Fruit fly (Drosophila melanogaster) whole organism, prepupa: ENCODE data around the gene CG13842.
A peak's percentile ranks its signal among the peaks of the same experiment; 100 is the strongest.

Source experiments
- Blimp-1 ChIP-seq: fragments of 200-800 bp; sonication (Bioruptor generic); optimal IDR thresholded peaks from 3 replicates; lab custom pipeline; 2017; ENCODE audit warnings: missing biosample characterization, missing genetic modification characterization, mild to moderate bottlenecking, moderate library complexity, missing genetic modification reagents
- CG10631 ChIP-seq: fragments of 200-800 bp; sonication (Bioruptor generic); optimal IDR thresholded peaks from 2 replicates; lab custom pipeline; 2016; ENCODE audit warnings: missing biosample characterization, missing genetic modification characterization
- CG10669 ChIP-seq: fragments of 200-800 bp; sonication (Bioruptor generic); optimal IDR thresholded peaks from 3 replicates; lab custom pipeline; 2018; ENCODE audit warnings: missing biosample characterization, mild to moderate bottlenecking, missing genetic modification characterization, moderate library complexity
- CG11294 ChIP-seq: fragments of 200-800 bp; sonication (Bioruptor generic); IDR thresholded peaks from 2 replicates; pipeline ENCODE4 v1.3.6; 2022; ENCODE audit warnings: missing biosample characterization, missing genetic modification characterization
- CG11762 ChIP-seq: fragments of 200-800 bp; sonication (Bioruptor generic); optimal IDR thresholded peaks from 3 replicates; lab custom pipeline; 2016; ENCODE audit warnings: missing biosample characterization, missing genetic modification characterization; ENCODE audit not compliant: insufficient read depth
- CG11902 ChIP-seq: fragments of 200-800 bp; sonication (Bioruptor generic); optimal IDR thresholded peaks from 3 replicates; lab custom pipeline; 2016; ENCODE audit warnings: missing biosample characterization, missing genetic modification characterization
- CG15336 ChIP-seq: fragments of 200-800 bp; sonication (Bioruptor generic); IDR thresholded peaks from 2 replicates; pipeline ENCODE4 v1.3.6; 2022; ENCODE audit warnings: missing biosample characterization, missing genetic modification characterization
- CG1621 ChIP-seq: fragments of 200-800 bp; sonication (Bioruptor generic); optimal IDR thresholded peaks from 3 replicates; lab custom pipeline; 2018; ENCODE audit warnings: missing biosample characterization, mild to moderate bottlenecking, missing genetic modification characterization
- CG16779 ChIP-seq: fragments of 200-800 bp; sonication (Bioruptor generic); optimal IDR thresholded peaks from 3 replicates; lab custom pipeline; 2017; ENCODE audit warnings: missing biosample characterization, mild to moderate bottlenecking, missing genetic modification characterization
- CG3032 ChIP-seq: fragments of 200-800 bp; optimal IDR thresholded peaks from 2 replicates; lab custom pipeline; 2019; ENCODE audit warnings: missing biosample characterization, mild to moderate bottlenecking, missing genetic modification characterization, moderate library complexity
- CG31627 ChIP-seq: fragments of 200-800 bp; sonication (Bioruptor generic); optimal IDR thresholded peaks from 3 replicates; lab custom pipeline; 2016; ENCODE audit warnings: missing biosample characterization, missing genetic modification characterization
- CG32006 ChIP-seq: fragments of 200-800 bp; sonication (Bioruptor generic); optimal IDR thresholded peaks from 3 replicates; lab custom pipeline; 2017; ENCODE audit warnings: missing biosample characterization, mild to moderate bottlenecking, missing genetic modification characterization
- CG34406 ChIP-seq: fragments of 200-800 bp; sonication (Bioruptor generic); optimal IDR thresholded peaks from 3 replicates; lab custom pipeline; 2016; ENCODE audit warnings: missing biosample characterization, missing genetic modification characterization
- CG3919 ChIP-seq: fragments of 200-800 bp; sonication (Bioruptor generic); optimal IDR thresholded peaks from 3 replicates; lab custom pipeline; 2016; ENCODE audit warnings: missing biosample characterization, missing genetic modification characterization
- CG6163 ChIP-seq: fragments of 200-800 bp; sonication (Bioruptor generic); IDR thresholded peaks from 3 replicates; pipeline ENCODE4 v1.3.6; 2022; ENCODE audit warnings: missing biosample characterization, missing genetic modification characterization
- CG6276 ChIP-seq: fragments of 200-800 bp; sonication (Bioruptor generic); optimal IDR thresholded peaks from 2 replicates; lab custom pipeline; 2017; ENCODE audit warnings: missing biosample characterization, mild to moderate bottlenecking, missing genetic modification characterization
- CG6792 ChIP-seq: fragments of 200-800 bp; sonication (Bioruptor generic); optimal IDR thresholded peaks from 3 replicates; lab custom pipeline; 2016; ENCODE audit warnings: missing biosample characterization, missing genetic modification characterization
- CG6808 ChIP-seq: fragments of 200-800 bp; sonication (Bioruptor generic); optimal IDR thresholded peaks from 3 replicates; lab custom pipeline; 2017; ENCODE audit warnings: missing biosample characterization, missing genetic modification characterization, mild to moderate bottlenecking, moderate library complexity, missing genetic modification reagents
- CG6854 ChIP-seq: fragments of 200-800 bp; sonication (Bioruptor generic); optimal IDR thresholded peaks from 2 replicates; lab custom pipeline; 2017; ENCODE audit warnings: missing biosample characterization, mild to moderate bottlenecking, missing genetic modification characterization
- CG8319 ChIP-seq: fragments of 200-800 bp; sonication (Bioruptor generic); optimal IDR thresholded peaks from 3 replicates; lab custom pipeline; 2016; ENCODE audit warnings: missing biosample characterization, missing genetic modification characterization
- CG8632 ChIP-seq: fragments of 200-800 bp; sonication (Bioruptor generic); optimal IDR thresholded peaks from 3 replicates; lab custom pipeline; 2016; ENCODE audit warnings: missing biosample characterization, missing genetic modification characterization
- CG9139 ChIP-seq: fragments of 200-800 bp; sonication (Bioruptor generic); optimal IDR thresholded peaks from 3 replicates; lab custom pipeline; 2017; ENCODE audit warnings: missing biosample characterization, mild to moderate bottlenecking, missing genetic modification characterization
- Eip75B ChIP-seq: fragments of 200-800 bp; sonication (Bioruptor generic); optimal IDR thresholded peaks from 3 replicates; lab custom pipeline; 2016; ENCODE audit warnings: missing biosample characterization, missing genetic modification characterization
- Eip93F ChIP-seq: fragments of 200-800 bp; sonication (Bioruptor generic); optimal IDR thresholded peaks from 2 replicates; lab custom pipeline; 2016; ENCODE audit warnings: missing biosample characterization, mild to moderate bottlenecking, missing genetic modification characterization
- Ets21C ChIP-seq: fragments of 200-800 bp; sonication (Bioruptor generic); optimal IDR thresholded peaks from 3 replicates; lab custom pipeline; 2016; ENCODE audit warnings: missing biosample characterization, missing genetic modification characterization
- Ets96B ChIP-seq: fragments of 200-800 bp; optimal IDR thresholded peaks from 2 replicates; lab custom pipeline; 2019; ENCODE audit warnings: missing biosample characterization, mild to moderate bottlenecking, missing genetic modification characterization, moderate library complexity
- Gug ChIP-seq: fragments of 200-800 bp; sonication (Bioruptor generic); IDR thresholded peaks from 2 replicates; pipeline ENCODE4 v1.3.6; 2022; ENCODE audit warnings: missing biosample characterization, missing genetic modification characterization
- Hr38 ChIP-seq: sonication (Bioruptor generic); optimal IDR thresholded peaks from 2 replicates; lab custom pipeline; 2016; ENCODE audit warnings: missing biosample characterization, missing genetic modification characterization
- Hr39 ChIP-seq: fragments of 200-800 bp; sonication (Bioruptor generic); optimal IDR thresholded peaks from 2 replicates; lab custom pipeline; 2016; ENCODE audit warnings: missing biosample characterization, missing genetic modification characterization
- Hr4 ChIP-seq: fragments of 200-800 bp; sonication (Bioruptor generic); optimal IDR thresholded peaks from 3 replicates; lab custom pipeline; 2016; ENCODE audit warnings: missing biosample characterization, missing genetic modification characterization
- Lpt ChIP-seq: fragments of 200-800 bp; sonication (Bioruptor generic); optimal IDR thresholded peaks from 3 replicates; lab custom pipeline; 2016; ENCODE audit warnings: missing biosample characterization, missing genetic modification characterization
- Met ChIP-seq: fragments of 200-800 bp; sonication (Bioruptor generic); optimal IDR thresholded peaks from 3 replicates; lab custom pipeline; 2016; ENCODE audit warnings: missing biosample characterization, missing genetic modification characterization
- OdsH ChIP-seq: fragments of 200-800 bp; sonication (Bioruptor generic); optimal IDR thresholded peaks from 3 replicates; lab custom pipeline; 2016; ENCODE audit warnings: missing biosample characterization, missing genetic modification characterization
- Smox ChIP-seq: fragments of 200-800 bp; sonication (Bioruptor generic); optimal IDR thresholded peaks from 3 replicates; lab custom pipeline; 2016; ENCODE audit warnings: missing biosample characterization, missing genetic modification characterization
- Sox102F ChIP-seq: fragments of 200-800 bp; sonication (Bioruptor generic); optimal IDR thresholded peaks from 2 replicates; lab custom pipeline; 2016; ENCODE audit warnings: missing biosample characterization, mild to moderate bottlenecking, missing genetic modification characterization
- Sox14 ChIP-seq: fragments of 200-800 bp; sonication (Bioruptor generic); optimal IDR thresholded peaks from 3 replicates; lab custom pipeline; 2016; ENCODE audit warnings: missing biosample characterization, missing genetic modification characterization
- Sox15 ChIP-seq: fragments of 200-800 bp; sonication (Bioruptor generic); optimal IDR thresholded peaks from 3 replicates; lab custom pipeline; 2016; ENCODE audit warnings: missing biosample characterization, missing genetic modification characterization
- achi ChIP-seq: fragments of 200-800 bp; sonication (Bioruptor generic); optimal IDR thresholded peaks from 3 replicates; lab custom pipeline; 2016; ENCODE audit warnings: missing biosample characterization, missing genetic modification characterization
- acj6 ChIP-seq: fragments of 200-800 bp; sonication (Bioruptor generic); optimal IDR thresholded peaks from 3 replicates; lab custom pipeline; 2016; ENCODE audit warnings: missing biosample characterization, missing genetic modification characterization
- cyc ChIP-seq: fragments of 200-800 bp; sonication (Bioruptor generic); optimal IDR thresholded peaks from 3 replicates; lab custom pipeline; 2016; ENCODE audit warnings: missing biosample characterization, missing genetic modification characterization
- eg ChIP-seq: fragments of 200-800 bp; sonication (Bioruptor generic); IDR thresholded peaks from 3 replicates; pipeline ENCODE4 v1.3.6; 2022; ENCODE audit warnings: missing biosample characterization, missing genetic modification characterization
- esn ChIP-seq: fragments of 200-800 bp; sonication (Bioruptor generic); optimal IDR thresholded peaks from 2 replicates; lab custom pipeline; 2016; ENCODE audit warnings: missing biosample characterization, mild to moderate bottlenecking, missing genetic modification characterization, moderate library complexity
- fd85E ChIP-seq: fragments of 200-800 bp; sonication (Bioruptor generic); optimal IDR thresholded peaks from 3 replicates; lab custom pipeline; 2016; ENCODE audit warnings: missing biosample characterization, missing genetic modification characterization
- lz ChIP-seq: fragments of 200-800 bp; sonication (Bioruptor generic); optimal IDR thresholded peaks from 3 replicates; lab custom pipeline; 2016; ENCODE audit warnings: missing biosample characterization, missing genetic modification characterization
- net ChIP-seq: fragments of 200-800 bp; sonication (Bioruptor generic); optimal IDR thresholded peaks from 3 replicates; lab custom pipeline; 2016; ENCODE audit warnings: missing biosample characterization, missing genetic modification characterization
- pdm3 ChIP-seq: fragments of 200-800 bp; sonication (Bioruptor generic); optimal IDR thresholded peaks from 3 replicates; lab custom pipeline; 2016; ENCODE audit warnings: missing biosample characterization, missing genetic modification characterization
- salr ChIP-seq, 2 experiments: fragments of 200-800 bp; sonication (Bioruptor generic); optimal IDR thresholded peaks; 3 replicates each; lab custom pipeline; 2016 to 2018; ENCODE audit warnings: missing biosample characterization in 2 of 2, missing genetic modification characterization in 2 of 2, mild to moderate bottlenecking in 1 of 2
- spab ChIP-seq: fragments of 200-800 bp; sonication (Bioruptor generic); optimal IDR thresholded peaks from 2 replicates; lab custom pipeline; 2017; ENCODE audit warnings: missing biosample characterization, mild to moderate bottlenecking, missing genetic modification characterization, missing genetic modification reagents
- ss ChIP-seq, 2 experiments: fragments of 200-800 bp; sonication (Bioruptor generic); optimal IDR thresholded peaks; 2 replicates in 1 of 2; 3 replicates in 1 of 2; lab custom pipeline; 2017 to 2018; ENCODE audit warnings: mild to moderate bottlenecking in 2 of 2, missing biosample characterization in 2 of 2, missing genetic modification characterization in 2 of 2, moderate library complexity in 1 of 2
- topi ChIP-seq: fragments of 200-800 bp; sonication (Bioruptor generic); optimal IDR thresholded peaks from 3 replicates; lab custom pipeline; 2016; ENCODE audit warnings: missing biosample characterization, missing genetic modification characterization
- vri ChIP-seq: fragments of 200-800 bp; sonication (Bioruptor generic); optimal IDR thresholded peaks from 3 replicates; lab custom pipeline; 2016; ENCODE audit warnings: missing biosample characterization, mild to moderate bottlenecking, missing genetic modification characterization

CG13842 gene

DNA sequence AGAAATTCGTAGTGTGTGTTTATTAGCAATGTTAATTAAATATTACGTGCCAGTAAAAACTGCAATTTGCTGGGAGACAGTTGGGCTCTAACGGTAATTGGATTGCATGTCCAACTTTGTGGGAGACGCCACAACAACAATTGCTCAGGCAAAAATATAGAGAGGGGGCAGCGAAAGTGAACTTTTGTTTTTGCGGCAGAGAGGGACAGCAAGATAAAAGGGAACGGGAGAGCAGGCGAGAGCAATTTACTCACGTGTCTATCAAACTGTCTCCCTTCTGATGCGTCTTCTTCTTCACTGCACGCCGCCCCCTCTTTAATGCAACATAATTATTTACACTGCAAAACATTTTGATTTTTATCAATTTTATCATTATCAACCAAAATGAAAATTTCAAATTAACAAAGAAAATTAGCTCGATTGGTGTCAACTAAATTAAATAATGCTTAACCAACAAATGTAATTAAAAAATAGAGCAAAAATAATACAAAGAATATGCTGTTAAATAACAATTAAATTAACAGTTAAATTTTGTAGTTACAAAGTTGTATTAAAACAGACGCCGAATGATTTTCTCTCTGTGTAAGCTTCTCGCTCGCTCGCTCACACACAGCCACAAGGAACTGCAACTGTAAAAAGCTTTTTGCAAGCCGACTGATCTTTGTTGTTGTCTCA lies 39.7 kb downstream of the CG13842 start:
- TF ChIP-seq CG1621 (peak; percentile 79), esn (GFP tag; lab: Kevin White, UChicago) (peak; percentile 95), Ets96B (tag; lab: Kevin White, UChicago) (peak; percentile 97), Met (peak; percentile 95), CG11762 (GFP tag; lab: Kevin White, UChicago) (peak; percentile 93), spab (GFP tag; lab: Kevin White, UChicago) (peak; percentile 95), CG34406 (GFP tag; lab: Kevin White, UChicago) (peak; percentile 95), Sox15 (GFP tag; lab: Kevin White, UChicago) (peak; percentile 92), pdm3 (peak; percentile 97), CG10631 (GFP tag; lab: Kevin White, UChicago) (peak; percentile 92), CG6276 (peak; percentile 91), net (GFP tag; lab: Kevin White, UChicago) (peak; percentile 93), CG31627 (GFP tag; lab: Kevin White, UChicago) (peak; percentile 95), vri (GFP tag; lab: Kevin White, UChicago) (peak; percentile 73), achi (GFP tag; lab: Kevin White, UChicago) (peak; percentile 93), Hr38 (GFP tag; lab: Kevin White, UChicago) (no peak), CG8632 (peak; percentile 92), Smox (GFP tag; lab: Kevin White, UChicago) (peak; percentile 95), Hr39 (GFP tag; lab: Kevin White, UChicago) (peak; percentile 95), CG9139 (GFP tag; lab: Kevin White, UChicago) (peak; percentile 91), Sox102F (GFP tag; lab: Kevin White, UChicago) (peak; percentile 90), cyc (GFP tag; lab: Kevin White, UChicago) (peak; percentile 89), Eip75B (GFP tag; lab: Kevin White, UChicago) (peak; percentile 92), Blimp-1 (GFP tag; lab: Kevin White, UChicago) (peak; percentile 97), ss (GFP tag; optimal IDR thresholded peaks at IDR 0.05; lab: Kevin White, UChicago) (peak; percentile 91 to 96), CG15336 (GFP tag; lab: Robert Waterston, UW) (peak; percentile 95), Ets21C (GFP tag; lab: Kevin White, UChicago) (peak; percentile 87), fd85E (peak; percentile 76), Eip93F (GFP tag; lab: Kevin White, UChicago) (no peak), CG32006 (GFP tag; lab: Kevin White, UChicago) (peak; percentile 97), CG11294 (peak; percentile 88), Gug (GFP tag; lab: Robert Waterston, UW) (peak; percentile 87), CG6808 (GFP tag; lab: Kevin White, UChicago) (peak; percentile 97), salr (GFP tag; optimal IDR thresholded peaks at IDR 0.05; lab: Kevin White, UChicago) (peak; percentile 82 to 97), CG10669 (GFP tag; lab: Kevin White, UChicago) (peak; percentile 93), Hr4 (GFP tag; lab: Kevin White, UChicago) (peak; percentile 95), CG8319 (GFP tag; lab: Kevin White, UChicago) (peak; percentile 94), lz (GFP tag; lab: Kevin White, UChicago) (peak; percentile 93), eg (GFP tag; lab: Robert Waterston, UW) (peak; percentile 93), acj6 (GFP tag; lab: Kevin White, UChicago) (peak; percentile 94), OdsH (peak; percentile 95), CG6163 (GFP tag; lab: Robert Waterston, UW) (peak; percentile 93), CG6854 (GFP tag; lab: Kevin White, UChicago) (peak; percentile 65), CG3032 (tag; lab: Kevin White, UChicago) (peak; percentile 97), CG6792 (GFP tag; lab: Kevin White, UChicago) (peak; percentile 89), topi (peak; percentile 96), Sox14 (GFP tag; lab: Kevin White, UChicago) (peak; percentile 96), CG11902 (peak; percentile 89), CG16779 (tag; lab: Kevin White, UChicago) (peak; percentile 79), CG3919 (GFP tag; lab: Kevin White, UChicago) (peak; percentile 97), Lpt (GFP tag; lab: Kevin White, UChicago) (peak; percentile 95)
